Fruit fly (Drosophila melanogaster) S2 (cell line): ENCODE data around the gene Gas41.

Experiments used
- CG8478 ChIP-seq: fragments of >200 bp; optimal IDR thresholded peaks from 2 replicates; lab custom pipeline; 2018
- CTCF ChIP-seq, 2 experiments: fragments of >200 bp; optimal IDR thresholded peaks; 2 replicates each; lab custom pipeline; 2018

dm6 chr2L:6964022-6964434 is 14.0 kb upstream of the Gas41 start, which contains the start of the genes sip2 and Coprox:
- TF ChIP-seq CTCF (optimal IDR thresholded peaks at IDR 0.05; lab: Kevin White, UChicago) (no peak), CG8478 (no peak)
